Worm (Caenorhabditis elegans) whole organism, L1 larva: Measurements from ENCODE around the gene elli-1.

Experiments
- C04F5.9 ChIP-seq: sonication (generic microtip); optimal IDR thresholded peaks from 2 replicates; lab custom pipeline; 2016; ENCODE audit warnings: missing genetic modification characterization, missing compliant biosample characterization
- C16A3.4 ChIP-seq: fragments of 150-350 bp; optimal IDR thresholded peaks from 2 replicates; lab custom pipeline; 2014; ENCODE audit warnings: missing biosample characterization, missing genetic modification characterization
- F16B12.6 ChIP-seq: fragments of 150-350 bp; optimal IDR thresholded peaks from 2 replicates; lab custom pipeline; 2014; ENCODE audit warnings: missing biosample characterization, missing genetic modification characterization
- Y116A8C.19 ChIP-seq: sonication (generic microtip); optimal IDR thresholded peaks from 2 replicates; lab custom pipeline; 2016; ENCODE audit warnings: missing compliant biosample characterization, missing genetic modification characterization, borderline replicate concordance
- aha-1 ChIP-seq: fragments of 150-350 bp; optimal IDR thresholded peaks from 2 replicates; lab custom pipeline; 2014; ENCODE audit warnings: missing biosample characterization, missing genetic modification characterization
- alr-1 ChIP-seq: fragments of 200-800 bp; sonication (Bioruptor generic); optimal IDR thresholded peaks from 2 replicates; lab custom pipeline; 2018; ENCODE audit warnings: borderline replicate concordance, mild to moderate bottlenecking, missing genetic modification characterization, missing compliant biosample characterization
- aly-2 ChIP-seq: fragments of 150-350 bp; optimal IDR thresholded peaks from 2 replicates; lab custom pipeline; 2014; ENCODE audit warnings: missing biosample characterization, missing genetic modification characterization
- ama-1 ChIP-seq: fragments of 150-350 bp; optimal IDR thresholded peaks from 2 replicates; lab custom pipeline; 2014
- blmp-1 ChIP-seq: fragments of 150-350 bp; optimal IDR thresholded peaks from 2 replicates; lab custom pipeline; 2014; ENCODE audit warnings: missing biosample characterization, missing genetic modification characterization
- ceh-8 ChIP-seq: fragments of 200-800 bp; sonication (Bioruptor generic); optimal IDR thresholded peaks from 2 replicates; lab custom pipeline; 2018; ENCODE audit warnings: mild to moderate bottlenecking, missing genetic modification characterization, moderate library complexity, missing compliant biosample characterization
- ceh-82 ChIP-seq, 3 experiments: fragments of 150-350 bp in 1 of 3; sonication (generic microtip) in 2 of 3; optimal IDR thresholded peaks; 2 replicates each; lab custom pipeline; 2014 to 2017; ENCODE audit warnings: missing biosample characterization in 3 of 3, missing genetic modification characterization in 3 of 3
- dpl-1 ChIP-seq, 3 experiments: fragments of 150-350 bp in 2 of 3; sonication (generic microtip) in 1 of 3; optimal IDR thresholded peaks; 2 replicates each; lab custom pipeline; 2014 to 2017; ENCODE audit warnings: missing biosample characterization in 3 of 3, missing genetic modification characterization in 3 of 3, missing genetic modification reagents in 3 of 3
- efl-1 ChIP-seq, 4 experiments: fragments of 150-350 bp; optimal IDR thresholded peaks in 3 of 4; peaks in 1 of 4; 1 replicate in 1 of 4; 2 replicates in 3 of 4; lab custom pipeline; 2014; ENCODE audit warnings: missing biosample characterization in 2 of 4, missing genetic modification characterization in 2 of 4, missing genetic modification reagents in 2 of 4
- efl-3 ChIP-seq: fragments of 200-800 bp; sonication (Bioruptor generic); optimal IDR thresholded peaks from 2 replicates; lab custom pipeline; 2018; ENCODE audit warnings: mild to moderate bottlenecking, missing genetic modification characterization, missing compliant biosample characterization
- egl-13 ChIP-seq: sonication (generic microtip); optimal IDR thresholded peaks from 2 replicates; lab custom pipeline; 2016; ENCODE audit warnings: missing genotype, missing genetic modification reagents, missing genetic modification characterization, missing compliant biosample characterization
- egl-27 ChIP-seq, 2 experiments: fragments of 150-350 bp in 1 of 2; sonication (generic microtip); optimal IDR thresholded peaks; 3 replicates each; lab custom pipeline; 2017 to 2018; ENCODE audit warnings: missing biosample characterization in 2 of 2, missing genetic modification characterization in 2 of 2, missing genetic modification reagents in 2 of 2
- ets-5 ChIP-seq: fragments of 200-800 bp; sonication (Bioruptor generic); IDR thresholded peaks from 2 replicates; pipeline ENCODE4 v1.3.6; 2022; ENCODE audit warnings: missing genetic modification characterization, missing compliant biosample characterization
- grh-1 ChIP-seq: fragments of 200-800 bp; sonication (Bioruptor generic); IDR thresholded peaks from 2 replicates; pipeline ENCODE4 v1.3.6; 2022; ENCODE audit warnings: missing genetic modification reagents, missing genetic modification characterization, missing compliant biosample characterization
- hlh-17 ChIP-seq: fragments of 200-800 bp; sonication (Bioruptor generic); optimal IDR thresholded peaks from 2 replicates; lab custom pipeline; 2018; ENCODE audit warnings: missing genetic modification characterization, mild to moderate bottlenecking, missing compliant biosample characterization, moderate library complexity, borderline replicate concordance
- hlh-4 ChIP-seq: sonication (generic microtip); optimal IDR thresholded peaks from 2 replicates; lab custom pipeline; 2016; ENCODE audit warnings: mild to moderate bottlenecking, missing genetic modification characterization, missing compliant biosample characterization
- hpl-2 ChIP-seq: fragments of 150-350 bp; optimal IDR thresholded peaks from 2 replicates; lab custom pipeline; 2014; ENCODE audit warnings: missing biosample characterization, missing genetic modification reagents, missing genetic modification characterization
- irx-1 ChIP-seq: sonication (generic microtip); optimal IDR thresholded peaks from 2 replicates; lab custom pipeline; 2016; ENCODE audit warnings: missing genetic modification characterization, missing compliant biosample characterization
- isw-1 ChIP-seq: fragments of 200-800 bp; sonication (Bioruptor generic); IDR thresholded peaks from 2 replicates; pipeline ENCODE4 v1.3.6; 2022; ENCODE audit warnings: missing genetic modification characterization, missing compliant biosample characterization
- jun-1 ChIP-seq: fragments of 150-350 bp; optimal IDR thresholded peaks from 2 replicates; lab custom pipeline; 2014; ENCODE audit warnings: missing biosample characterization, missing genetic modification reagents, missing genetic modification characterization
- lin-13 ChIP-seq: fragments of 150-350 bp; optimal IDR thresholded peaks from 2 replicates; lab custom pipeline; 2014; ENCODE audit warnings: missing biosample characterization, missing genetic modification reagents, missing genetic modification characterization
- lin-14 ChIP-seq: fragments of 200-800 bp; sonication (Bioruptor generic); optimal IDR thresholded peaks from 2 replicates; lab custom pipeline; 2018; ENCODE audit warnings: mild to moderate bottlenecking, missing genetic modification characterization, moderate library complexity, missing compliant biosample characterization
- lin-35 ChIP-seq, 2 experiments: fragments of 150-350 bp; optimal IDR thresholded peaks; 2 replicates each; lab custom pipeline; 2014; ENCODE audit warnings: missing biosample characterization in 2 of 2, missing genetic modification characterization in 2 of 2, missing genetic modification reagents in 2 of 2
- lin-39 ChIP-seq: fragments of 150-350 bp; optimal IDR thresholded peaks from 2 replicates; lab custom pipeline; 2014; ENCODE audit warnings: missing biosample characterization, missing genetic modification reagents, missing genetic modification characterization
- lir-3 ChIP-seq: sonication (generic microtip); optimal IDR thresholded peaks from 2 replicates; lab custom pipeline; 2016; ENCODE audit warnings: mild to moderate bottlenecking, missing genetic modification characterization, moderate library complexity, missing compliant biosample characterization; ENCODE audit not compliant: poor library complexity
- lsy-2 ChIP-seq, 2 experiments: fragments of 150-350 bp; optimal IDR thresholded peaks; 2 replicates each; lab custom pipeline; 2014; ENCODE audit warnings: missing biosample characterization in 2 of 2, missing genetic modification characterization in 2 of 2
- mef-2 ChIP-seq: fragments of 150-350 bp; optimal IDR thresholded peaks from 2 replicates; lab custom pipeline; 2014; ENCODE audit warnings: missing biosample characterization, missing genetic modification characterization
- nhr-19 ChIP-seq: fragments of 200-800 bp; sonication (Bioruptor generic); conservative IDR thresholded peaks from 2 replicates; pipeline ENCODE4 v1.3.6; 2022; ENCODE audit warnings: missing genetic modification characterization, missing compliant biosample characterization
- nhr-20 ChIP-seq: sonication (generic microtip); optimal IDR thresholded peaks from 2 replicates; lab custom pipeline; 2016; ENCODE audit warnings: mild to moderate bottlenecking, missing genetic modification characterization, missing compliant biosample characterization
- nhr-28 ChIP-seq: fragments of 150-350 bp; optimal IDR thresholded peaks from 2 replicates; lab custom pipeline; 2014; ENCODE audit warnings: missing biosample characterization, missing genetic modification characterization
- nhr-71 ChIP-seq: sonication (generic microtip); optimal IDR thresholded peaks from 2 replicates; lab custom pipeline; 2016; ENCODE audit warnings: mild to moderate bottlenecking, missing genetic modification characterization, moderate library complexity, missing compliant biosample characterization
- nhr-84 ChIP-seq: sonication (generic microtip); optimal IDR thresholded peaks from 2 replicates; lab custom pipeline; 2017; ENCODE audit warnings: missing biosample characterization, missing genetic modification characterization
- nhr-85 ChIP-seq: sonication (generic microtip); peaks from one replicate; lab custom pipeline; 2016; ENCODE audit warnings: missing genetic modification characterization, inconsistent platforms, missing compliant biosample characterization
- pqm-1 ChIP-seq: sonication (generic microtip); optimal IDR thresholded peaks from 3 replicates; lab custom pipeline; 2017; ENCODE audit warnings: missing biosample characterization, missing genetic modification characterization
- rnt-1 ChIP-seq: sonication (generic microtip); optimal IDR thresholded peaks from 2 replicates; lab custom pipeline; 2016; ENCODE audit warnings: mild to moderate bottlenecking, missing genetic modification characterization, moderate library complexity, missing compliant biosample characterization
- skn-1 ChIP-seq: fragments of 150-350 bp; optimal IDR thresholded peaks from 2 replicates; lab custom pipeline; 2014; ENCODE audit warnings: missing biosample characterization, missing genetic modification characterization
- snu-23 ChIP-seq: sonication (generic microtip); optimal IDR thresholded peaks from 2 replicates; lab custom pipeline; 2016; ENCODE audit warnings: missing genetic modification characterization, missing compliant biosample characterization
- sptf-1 ChIP-seq: fragments of 150-350 bp; optimal IDR thresholded peaks from 2 replicates; lab custom pipeline; 2014; ENCODE audit warnings: missing biosample characterization, missing genetic modification characterization
- sup-37 ChIP-seq: fragments of 200-800 bp; sonication (Bioruptor generic); optimal IDR thresholded peaks from 2 replicates; lab custom pipeline; 2018; ENCODE audit warnings: mild to moderate bottlenecking, missing genetic modification characterization, missing compliant biosample characterization
- swsn-7 ChIP-seq: sonication (generic microtip); optimal IDR thresholded peaks from 2 replicates; lab custom pipeline; 2016; ENCODE audit warnings: missing genetic modification characterization, missing compliant biosample characterization
- tlp-1 ChIP-seq: fragments of 150-350 bp; optimal IDR thresholded peaks from 2 replicates; lab custom pipeline; 2014; ENCODE audit warnings: missing biosample characterization, missing genetic modification characterization
- unc-130 ChIP-seq: fragments of 150-350 bp; optimal IDR thresholded peaks from 2 replicates; lab custom pipeline; 2017; ENCODE audit warnings: missing biosample characterization, missing genetic modification characterization, inconsistent platforms
- unc-62 ChIP-seq: fragments of 150-350 bp; optimal IDR thresholded peaks from 2 replicates; lab custom pipeline; 2014; ENCODE audit warnings: missing biosample characterization, missing genetic modification reagents, missing genetic modification characterization
- unc-98 ChIP-seq: fragments of 200-800 bp; sonication (Bioruptor generic); IDR thresholded peaks from 2 replicates; pipeline ENCODE4 v1.3.6; 2022; ENCODE audit warnings: missing genetic modification characterization, missing compliant biosample characterization
- vab-15 ChIP-seq: sonication (generic microtip); optimal IDR thresholded peaks from 2 replicates; lab custom pipeline; 2017; ENCODE audit warnings: missing genotype, mild to moderate bottlenecking, missing genetic modification characterization, missing compliant biosample characterization
- xbp-1 ChIP-seq: sonication (generic microtip); optimal IDR thresholded peaks from 2 replicates; lab custom pipeline; 2016; ENCODE audit warnings: missing genetic modification characterization, missing compliant biosample characterization
- ztf-4 ChIP-seq: fragments of 150-350 bp; optimal IDR thresholded peaks from 2 replicates; lab custom pipeline; 2014; ENCODE audit warnings: missing biosample characterization, missing genetic modification characterization

Gene elli-1

DNA sequence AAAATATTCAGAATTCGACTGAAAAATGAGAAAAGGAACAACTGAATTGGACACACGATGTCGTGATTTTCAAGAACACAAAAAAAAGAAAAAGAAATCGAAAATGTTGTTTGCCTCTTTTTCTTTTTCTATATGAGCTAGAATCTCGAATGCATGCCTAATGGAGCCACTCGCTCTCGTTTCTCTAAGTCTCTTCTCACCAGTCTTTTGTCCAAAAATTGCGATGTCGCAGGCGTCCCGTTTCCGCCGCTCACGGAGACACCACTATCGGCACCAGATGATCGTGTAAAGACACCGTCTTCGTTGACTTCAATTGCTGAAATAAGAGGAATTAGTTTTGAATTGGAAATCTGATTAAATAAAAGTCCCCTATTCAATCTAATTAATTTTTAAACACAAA lies 4.0 kb upstream of the elli-1 start (continued):
- TF ChIP-seq unc-130: no peak
- peak; percentile 17 for TF ChIP-seq skn-1 (tag; lab: Kevin White, UChicago)
- TF ChIP-seq nhr-20 (tag; lab: Kevin White, UChicago): no peak
- no peak for TF ChIP-seq alr-1 (tag; lab: Kevin White, UChicago)
- TF ChIP-seq hlh-4 (tag; lab: Kevin White, UChicago): no peak
- no peak for TF ChIP-seq F16B12.6
- no peak for TF ChIP-seq unc-98
- TF ChIP-seq lin-35 (GFP tag; optimal IDR thresholded peaks at IDR 0.05; lab: Kevin White, UChicago): peak in 1 of 2 experiments; percentile 43
- TF ChIP-seq efl-3 (GFP tag; lab: Kevin White, UChicago): no peak
- TF ChIP-seq egl-27 (tag; optimal IDR thresholded peaks at IDR 0.05; lab: Kevin White, UChicago): no peak
- no peak for TF ChIP-seq sup-37 (GFP tag; lab: Kevin White, UChicago)
- peak; percentile 43 for TF ChIP-seq irx-1 (tag; lab: Kevin White, UChicago)
- no peak for TF ChIP-seq aha-1 (tag; lab: Kevin White, UChicago)
- peak; percentile 31; the same call in 1 of the 2 replicates for TF ChIP-seq isw-1 (GFP tag; lab: Robert Waterston, UW)
- TF ChIP-seq mef-2 (tag; lab: Kevin White, UChicago): no peak
- TF ChIP-seq xbp-1 (tag; lab: Kevin White, UChicago): peak; percentile 4
- no peak for TF ChIP-seq grh-1 (GFP tag; lab: Robert Waterston, UW)
- no peak for TF ChIP-seq nhr-28 (tag; lab: Kevin White, UChicago)
- peak; percentile 42 for TF ChIP-seq swsn-7 (tag; lab: Kevin White, UChicago)
- no peak for TF ChIP-seq sptf-1 (tag; lab: Kevin White, UChicago)
- no peak for TF ChIP-seq aly-2
- no peak for TF ChIP-seq vab-15 (tag; lab: Kevin White, UChicago)
- TF ChIP-seq pqm-1 (tag; lab: Kevin White, UChicago): no peak
- peak; percentile 84 for TF ChIP-seq lin-14 (GFP tag; lab: Kevin White, UChicago)
- peak; percentile 21 for TF ChIP-seq snu-23 (GFP tag; lab: Kevin White, UChicago)
- no peak for TF ChIP-seq C16A3.4 (tag; lab: Kevin White, UChicago)
- TF ChIP-seq tlp-1: no peak
- no peak for TF ChIP-seq nhr-19 (GFP tag; lab: Robert Waterston, UW)
- no peak for TF ChIP-seq lin-13 (GFP tag; lab: Kevin White, UChicago)
- no peak for TF ChIP-seq blmp-1 (tag; lab: Kevin White, UChicago)
- TF ChIP-seq ets-5: no peak
- peak in 1 of 3 experiments; percentile 28 for TF ChIP-seq dpl-1 (GFP tag; optimal IDR thresholded peaks at IDR 0.05; lab: Kevin White, UChicago)
- no peak for TF ChIP-seq lir-3 (tag; lab: Kevin White, UChicago)
- TF ChIP-seq hlh-17 (GFP tag; lab: Kevin White, UChicago): no peak
- peak; percentile 34 for TF ChIP-seq rnt-1 (tag; lab: Kevin White, UChicago)

- TF ChIP-seq rnt-1 (tag; lab: Kevin White, UChicago): peak; percentile 33
- TF ChIP-seq xbp-1 (tag; lab: Kevin White, UChicago): no peak
- TF ChIP-seq C16A3.4 (tag; lab: Kevin White, UChicago): peak; percentile 1
- TF ChIP-seq nhr-85 (tag; lab: Kevin White, UChicago): no peak
- TF ChIP-seq aha-1 (tag; lab: Kevin White, UChicago): no peak
- TF ChIP-seq unc-130: peak; percentile 31
- TF ChIP-seq efl-1 (optimal IDR thresholded peaks at IDR 0.05; lab: Kevin White, UChicago): peak in 1 of 2 experiments; percentile 12
- TF ChIP-seq efl-1 (GFP tag; optimal IDR thresholded peaks at IDR 0.05 in 1 of 2; lab: Kevin White, UChicago): no peak
- TF ChIP-seq snu-23 (GFP tag; lab: Kevin White, UChicago): peak; percentile 25
- TF ChIP-seq nhr-71 (tag; lab: Kevin White, UChicago): peak; percentile 51
- peak; percentile 82 for TF ChIP-seq pqm-1 (tag; lab: Kevin White, UChicago)
- no peak for TF ChIP-seq Y116A8C.19 (tag; lab: Kevin White, UChicago)
- TF ChIP-seq lsy-2 (tag; optimal IDR thresholded peaks at IDR 0.05; lab: Kevin White, UChicago): peak in 1 of 2 experiments; percentile 38
- TF ChIP-seq sptf-1 (tag; lab: Kevin White, UChicago): no peak
- no peak for TF ChIP-seq hpl-2 (GFP tag; lab: Kevin White, UChicago)
- TF ChIP-seq C04F5.9 (tag; lab: Kevin White, UChicago): no peak
- no peak for TF ChIP-seq egl-13 (tag; lab: Kevin White, UChicago)
- no peak for TF ChIP-seq ama-1
- TF ChIP-seq lin-39 (tag; lab: Kevin White, UChicago): no peak
- TF ChIP-seq F16B12.6: no peak
- no peak for TF ChIP-seq blmp-1 (tag; lab: Kevin White, UChicago)
- TF ChIP-seq alr-1 (tag; lab: Kevin White, UChicago): no peak
- peak in 1 of 3 experiments; percentile 10 for TF ChIP-seq ceh-82 (tag; optimal IDR thresholded peaks at IDR 0.05; lab: Kevin White, UChicago)
- no peak for TF ChIP-seq jun-1
- no peak for TF ChIP-seq nhr-84 (tag; lab: Kevin White, UChicago)
- no peak for TF ChIP-seq ztf-4 (tag; lab: Kevin White, UChicago)
- TF ChIP-seq ceh-8 (GFP tag; lab: Kevin White, UChicago): no peak
- no peak for TF ChIP-seq unc-62 (GFP tag; lab: Kevin White, UChicago)
Observed at ce11 chrIV:8757729-8758128, 3.1 kb upstream of the elli-1 start.
